Worm (Caenorhabditis elegans): ENCODE data around the gene T04C12.33.

The T04C12.33 gene

ce11 chrV:11048678-11049077, 3.3 kb upstream of the T04C12.33 start, which contains the start of gene srh-74:
TSS of gene srh-74 (minus strand) at chrV:11048778.
- TF ChIP-seq ham-2 (GFP tag; optimal IDR thresholded peaks at IDR 0.05) (no peak), tbx-8 (GFP tag; optimal IDR thresholded peaks at IDR 0.05) (no peak), nhr-12 (tag; optimal IDR thresholded peaks at IDR 0.05) (no peak), nhr-237 (tag; optimal IDR thresholded peaks at IDR 0.05) (no peak), flh-1 (GFP tag; optimal IDR thresholded peaks at IDR 0.05) (no peak), bed-3 (GFP tag; optimal IDR thresholded peaks at IDR 0.05) (no peak), ztf-11 (tag; optimal IDR thresholded peaks at IDR 0.05) (no peak), blmp-1 (tag; optimal IDR thresholded peaks at IDR 0.05) (no peak), M03D4.4 (tag; optimal IDR thresholded peaks at IDR 0.05) (no peak), unc-39 (tag; optimal IDR thresholded peaks at IDR 0.05) (no peak), unc-120 (tag; optimal IDR thresholded peaks at IDR 0.05; ENCODE audit: poor library complexity, severe bottlenecking) (no peak), elt-1 (tag; optimal IDR thresholded peaks at IDR 0.05; ENCODE audit: borderline replicate concordance, insufficient read depth) (no peak), lin-13 (tag; optimal IDR thresholded peaks at IDR 0.05) (no peak), mep-1 (tag; optimal IDR thresholded peaks at IDR 0.05) (no peak)

- TF ChIP-seq lsy-2 (tag; optimal IDR thresholded peaks at IDR 0.05) = no peak
- no peak for TF ChIP-seq lin-13 (tag; optimal IDR thresholded peaks at IDR 0.05)
- TF ChIP-seq mls-2 (tag; optimal IDR thresholded peaks at IDR 0.05) = no peak
- no peak for TF ChIP-seq elt-3 (tag; optimal IDR thresholded peaks at IDR 0.05)
- no peak for TF ChIP-seq pha-4 (tag; optimal IDR thresholded peaks at IDR 0.05)
- no peak for TF ChIP-seq drap-1 (GFP tag; optimal IDR thresholded peaks at IDR 0.05)
- no peak for TF ChIP-seq nhr-28 (tag; optimal IDR thresholded peaks at IDR 0.05)
- no peak for TF ChIP-seq hlh-1 (tag; optimal IDR thresholded peaks at IDR 0.05)
- no peak for TF ChIP-seq ces-1 (GFP tag; optimal IDR thresholded peaks at IDR 0.05)
- TF ChIP-seq zip-8 (tag; optimal IDR thresholded peaks at IDR 0.05) = no peak
- TF ChIP-seq nhr-2 (tag; optimal IDR thresholded peaks at IDR 0.05) = no peak
- TF ChIP-seq unc-39 (tag; optimal IDR thresholded peaks at IDR 0.05) = no peak
- no peak for TF ChIP-seq ztf-11 (tag; optimal IDR thresholded peaks at IDR 0.05)
- TF ChIP-seq lin-32 (GFP tag; optimal IDR thresholded peaks at IDR 0.05) = no peak
- no peak for TF ChIP-seq nhr-237 (tag; optimal IDR thresholded peaks at IDR 0.05)
- TF ChIP-seq mep-1 (tag; optimal IDR thresholded peaks at IDR 0.05) = no peak
- TF ChIP-seq sptf-1 (tag; optimal IDR thresholded peaks at IDR 0.05) = no peak
- TF ChIP-seq ceh-83 (GFP tag; optimal IDR thresholded peaks at IDR 0.05) = no peak
- no peak for TF ChIP-seq unc-62 (GFP tag; optimal IDR thresholded peaks at IDR 0.05)
Measured at ce11 chrV:11053827-11054226, 1.8 kb downstream of the T04C12.33 start, which contains the start of gene T04C12.7. TSS of gene T04C12.7 (plus strand) at chrV:11054127.

ce11 chrV:11056484-11056883, 4.5 kb downstream of the T04C12.33 start:
- no peak for TF ChIP-seq nhr-237 (tag; optimal IDR thresholded peaks at IDR 0.05)
- no peak for TF ChIP-seq pha-4 (tag; optimal IDR thresholded peaks at IDR 0.05)
- TF ChIP-seq tbx-8 (GFP tag; optimal IDR thresholded peaks at IDR 0.05) = no peak

ce11 chrV:11057043-11057442, 5.0 kb downstream of the T04C12.33 start, which contains the start of gene srh-75:
TSS of gene srh-75 (minus strand) at chrV:11057143.
- TF ChIP-seq pha-4 (tag; optimal IDR thresholded peaks at IDR 0.05) (no peak), elt-3 (tag; optimal IDR thresholded peaks at IDR 0.05) (no peak), snpc-4 (tag; optimal IDR thresholded peaks at IDR 0.05) (no peak), nhr-28 (tag; optimal IDR thresholded peaks at IDR 0.05) (no peak), ceh-39 (tag; optimal IDR thresholded peaks at IDR 0.05) (no peak), unc-62 (GFP tag; optimal IDR thresholded peaks at IDR 0.05) (no peak), ztf-11 (tag; optimal IDR thresholded peaks at IDR 0.05) (no peak), nhr-76 (tag; optimal IDR thresholded peaks at IDR 0.05) (no peak), drap-1 (GFP tag; optimal IDR thresholded peaks at IDR 0.05) (no peak), nhr-237 (tag; optimal IDR thresholded peaks at IDR 0.05) (no peak), flh-1 (GFP tag; optimal IDR thresholded peaks at IDR 0.05) (no peak), lin-32 (GFP tag; optimal IDR thresholded peaks at IDR 0.05) (no peak), elt-1 (tag; optimal IDR thresholded peaks at IDR 0.05; ENCODE audit: borderline replicate concordance, insufficient read depth) (no peak), sem-2 (GFP tag; optimal IDR thresholded peaks at IDR 0.05) (no peak)

ce11 chrV:11059180-11059579, 7.2 kb downstream of the T04C12.33 start, which contains the start of gene T04C12.1:
TSS of gene T04C12.1 (minus strand) at chrV:11059269.
- TF ChIP-seq nhr-28 (tag; optimal IDR thresholded peaks at IDR 0.05) = no peak
- no peak for TF ChIP-seq sem-2 (GFP tag; optimal IDR thresholded peaks at IDR 0.05)

Data from whole organism, mixed stage, embryonic.